Worm (Caenorhabditis elegans): ENCODE data around the gene B0286.1.

The B0286.1 gene

DNA sequence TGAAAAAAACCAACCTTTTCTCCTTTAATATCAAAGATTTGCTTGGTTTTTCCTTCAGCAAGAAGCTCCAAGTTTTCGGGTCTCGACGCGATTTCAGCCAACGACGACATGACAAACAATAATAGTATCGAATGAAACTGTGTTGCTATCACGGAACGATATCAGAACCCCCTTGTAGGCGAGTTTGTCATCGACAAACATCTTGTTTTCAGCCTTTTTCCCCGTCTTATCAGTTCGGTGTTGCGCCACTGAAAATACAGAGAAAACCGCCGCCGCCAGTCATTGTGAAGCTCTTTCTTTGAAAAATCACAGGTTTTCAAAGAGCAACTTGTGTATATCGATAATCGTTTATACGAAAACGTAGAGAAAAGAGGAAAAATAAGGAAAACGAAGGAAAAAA is 5.9 kb upstream of the B0286.1 start, which contains the start of gene paic-1 (continued):
- TF ChIP-seq let-607 (tag; optimal IDR thresholded peaks at IDR 0.05) (no peak), madf-6 (GFP tag; IDR thresholded peaks at IDR 0.05) (peak; percentile 32), gei-17 (GFP tag; optimal IDR thresholded peaks at IDR 0.05) (no peak), Y95B8A.8 (GFP tag; IDR thresholded peaks at IDR 0.05) (0 out of 2 replicates have a peak, but pooled peaks have one; percentile 51), C06A6.2 (GFP tag; conservative IDR thresholded peaks at IDR 0.05) (no peak), lin-40 (tag; optimal IDR thresholded peaks at IDR 0.05) (peak; percentile 27), hlh-12 (tag; optimal IDR thresholded peaks at IDR 0.05) (no peak), nhr-80 (tag; optimal IDR thresholded peaks at IDR 0.05) (peak; percentile 58), lin-54 (GFP tag; optimal IDR thresholded peaks at IDR 0.05) (peak; percentile 20), pbrm-1 (GFP tag; IDR thresholded peaks at IDR 0.05) (0 out of 2 replicates have a peak, but pooled peaks have one; percentile 7), T26A5.8 (tag; optimal IDR thresholded peaks at IDR 0.05) (no peak), cebp-1 (GFP tag; IDR thresholded peaks at IDR 0.05) (no peak), cebp-1 (tag; optimal IDR thresholded peaks at IDR 0.05) (peak; percentile 9), xnd-1 (tag; optimal IDR thresholded peaks at IDR 0.05) (peak; percentile 17), F33H1.4 (GFP tag; IDR thresholded peaks at IDR 0.05) (no peak), nhr-179 (tag; optimal IDR thresholded peaks at IDR 0.05) (no peak), efl-1 (GFP tag; optimal IDR thresholded peaks at IDR 0.05) (no peak), ceh-79 (tag; optimal IDR thresholded peaks at IDR 0.05) (no peak), hmg-20 (GFP tag; IDR thresholded peaks at IDR 0.05) (0 out of 2 replicates have a peak, but pooled peaks have one; percentile 3), attf-6 (GFP tag; IDR thresholded peaks at IDR 0.05) (no peak), hrde-1 (tag; optimal IDR thresholded peaks at IDR 0.05; ENCODE audit: borderline replicate concordance) (peak; percentile 47), nfyb-1 (GFP tag; IDR thresholded peaks at IDR 0.05) (no peak), B0035.1 (tag; optimal IDR thresholded peaks at IDR 0.05) (peak; percentile 38), akir-1 (GFP tag; optimal IDR thresholded peaks at IDR 0.05) (no peak)

DNA sequence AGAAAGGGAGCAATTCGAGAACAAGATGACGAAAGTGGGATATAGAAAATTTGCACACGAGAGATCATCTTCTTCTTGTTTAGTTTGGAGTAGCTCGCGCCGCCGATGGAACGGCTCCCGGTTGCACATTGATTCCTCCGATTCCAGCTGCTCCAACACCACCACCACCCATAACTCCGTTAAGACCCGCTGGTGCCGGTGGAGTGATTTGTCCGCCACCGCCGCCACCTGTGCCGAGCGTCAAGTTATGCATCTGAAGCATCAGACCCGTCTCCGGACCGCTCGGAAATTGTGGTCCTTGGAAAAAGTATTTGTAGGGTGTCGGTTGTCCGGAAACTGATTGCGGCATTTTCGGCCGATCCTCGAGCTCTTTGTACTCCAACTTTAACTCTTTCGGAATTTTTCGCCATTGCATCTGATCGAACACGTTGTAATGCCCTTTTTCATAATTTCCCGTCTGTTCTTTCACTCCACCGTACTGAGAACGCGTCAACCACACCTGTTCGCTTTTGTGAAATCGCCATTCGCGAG is 5.4 kb upstream of the B0286.1 start:
- TF ChIP-seq madf-3 (GFP tag; IDR thresholded peaks at IDR 0.05) (0 out of 2 replicates have a peak, but pooled peaks have one; percentile 68), rec-8 (tag; optimal IDR thresholded peaks at IDR 0.05) (no peak), zfh-2 (GFP tag; conservative IDR thresholded peaks at IDR 0.05) (peak; percentile 81), bed-1 (GFP tag; IDR thresholded peaks at IDR 0.05) (0 out of 2 replicates have a peak, but pooled peaks have one; percentile 50), chd-7 (tag; optimal IDR thresholded peaks at IDR 0.05) (no peak), efl-1 (GFP tag; optimal IDR thresholded peaks at IDR 0.05) (no peak), sea-2 (GFP tag; IDR thresholded peaks at IDR 0.05) (0 out of 2 replicates have a peak, but pooled peaks have one; percentile 24), snpc-1.1 (tag; optimal IDR thresholded peaks at IDR 0.05; ENCODE audit: insufficient read depth) (no peak)

DNA sequence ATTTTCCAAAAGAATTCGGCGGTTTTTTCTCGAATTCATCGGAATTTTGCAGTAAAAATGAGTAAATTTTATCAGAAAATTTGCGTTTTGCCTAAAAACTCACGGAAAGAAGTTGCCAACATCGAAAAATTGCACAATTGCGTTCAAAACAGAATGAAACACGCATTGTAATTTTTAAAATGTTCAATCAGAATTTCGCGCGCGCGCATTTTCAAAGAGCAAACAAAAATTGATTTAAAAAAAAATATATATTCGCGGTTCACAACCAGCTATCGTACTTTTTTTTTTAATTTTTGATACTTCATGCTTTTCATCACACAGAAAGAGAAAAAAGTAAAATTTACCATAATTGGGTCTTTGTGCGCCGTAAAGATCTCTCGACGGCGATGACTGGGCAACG is 3.4 kb upstream of the B0286.1 start:
- no peak for TF ChIP-seq snpc-1.3 (tag; optimal IDR thresholded peaks at IDR 0.05; ENCODE audit: insufficient read depth)
- peak; percentile 54 for TF ChIP-seq F33H1.4 (GFP tag; IDR thresholded peaks at IDR 0.05)
- no peak for TF ChIP-seq snpc-4 (GFP tag; optimal IDR thresholded peaks at IDR 0.05)
- TF ChIP-seq snpc-4 (tag; optimal IDR thresholded peaks at IDR 0.05), result no peak
- no peak for TF ChIP-seq tbx-9 (tag; optimal IDR thresholded peaks at IDR 0.05; ENCODE audit: borderline replicate concordance)
- no peak for TF ChIP-seq nfyb-1 (GFP tag; IDR thresholded peaks at IDR 0.05)
- peak; percentile 72 for TF ChIP-seq efl-1 (GFP tag; optimal IDR thresholded peaks at IDR 0.05)
- peak; percentile 76 for TF ChIP-seq madf-8 (GFP tag; conservative IDR thresholded peaks at IDR 0.05)
- TF ChIP-seq cebp-2 (GFP tag; IDR thresholded peaks at IDR 0.05), result no peak
- TF ChIP-seq lsl-1 (GFP tag; optimal IDR thresholded peaks at IDR 0.05), result peak; percentile 59
- TF ChIP-seq ceh-91 (GFP tag; IDR thresholded peaks at IDR 0.05), result peak; percentile 68
- TF ChIP-seq F23B12.7 (tag; optimal IDR thresholded peaks at IDR 0.05; ENCODE audit: insufficient read depth), result no peak
- TF ChIP-seq madf-6 (GFP tag; IDR thresholded peaks at IDR 0.05), result peak; percentile 88
- TF ChIP-seq D2030.7 (GFP tag; IDR thresholded peaks at IDR 0.05), result peak; percentile 29; the same call in 1 of the 2 replicates
- no peak for TF ChIP-seq F57C9.4 (tag; optimal IDR thresholded peaks at IDR 0.05)
- peak; percentile 28 for TF ChIP-seq lin-54 (GFP tag; optimal IDR thresholded peaks at IDR 0.05)
- peak; percentile 64 for TF ChIP-seq xnd-1 (tag; optimal IDR thresholded peaks at IDR 0.05)
- no peak for TF ChIP-seq egl-18 (GFP tag; IDR thresholded peaks at IDR 0.05)
- TF ChIP-seq ztf-22 (GFP tag; optimal IDR thresholded peaks at IDR 0.05), result no peak

All from whole organism, young adult.